Worm (Caenorhabditis elegans): ENCODE measurements around the gene F14F8.8.
A peak's percentile ranks its signal among the peaks of the same experiment; 100 is the strongest.

F14F8.8 gene

DNA sequence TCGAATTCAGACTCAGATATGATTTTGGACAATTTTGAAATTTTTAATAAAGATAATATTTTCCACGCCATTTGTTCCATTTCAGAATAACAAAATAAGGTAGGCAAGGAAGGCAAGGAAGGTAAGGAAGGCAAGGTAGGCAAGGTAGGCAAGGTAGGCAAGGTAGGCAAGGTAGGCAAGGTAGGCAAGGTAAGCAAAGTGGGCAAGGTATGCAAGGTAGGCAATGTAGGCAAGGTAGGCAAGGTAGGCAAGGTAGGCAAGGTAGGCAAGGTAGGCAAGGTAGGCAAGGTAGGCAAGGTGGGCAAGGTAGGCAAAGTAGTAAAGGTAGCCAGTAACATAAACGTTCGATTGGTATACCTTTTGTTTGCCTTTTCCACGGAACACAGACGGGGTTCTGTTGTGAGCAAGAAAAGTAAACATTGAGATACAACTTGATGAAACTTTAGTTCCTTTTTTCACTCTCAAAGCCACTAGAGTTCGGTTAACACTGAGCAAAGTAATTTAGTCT is 27.7 kb upstream of the F14F8.8 start, which contains the start of gene Y70C5C.1 (continued):
- peak; percentile 61 for TF ChIP-seq che-1 (tag; optimal IDR thresholded peaks at IDR 0.05)
- no peak for TF ChIP-seq ceh-14 (tag; optimal IDR thresholded peaks at IDR 0.05)
- TF ChIP-seq gmeb-2 (tag; optimal IDR thresholded peaks at IDR 0.05), result peak; percentile 40
- no peak for TF ChIP-seq ttx-3 (tag; optimal IDR thresholded peaks at IDR 0.05)
- TF ChIP-seq ceh-6 (GFP tag; optimal IDR thresholded peaks at IDR 0.05), result peak; percentile 5
- no peak for TF ChIP-seq nfya-1 (tag; optimal IDR thresholded peaks at IDR 0.05)
- no peak for TF ChIP-seq unc-42 (tag; optimal IDR thresholded peaks at IDR 0.05)
- TF ChIP-seq ref-2 (tag; optimal IDR thresholded peaks at IDR 0.05), result no peak
- no peak for TF ChIP-seq rnt-1 (tag; optimal IDR thresholded peaks at IDR 0.05)
- TF ChIP-seq ztf-16 (tag; optimal IDR thresholded peaks at IDR 0.05), result no peak
- peak; percentile 23 for TF ChIP-seq hlh-13 (GFP tag; optimal IDR thresholded peaks at IDR 0.05)

DNA sequence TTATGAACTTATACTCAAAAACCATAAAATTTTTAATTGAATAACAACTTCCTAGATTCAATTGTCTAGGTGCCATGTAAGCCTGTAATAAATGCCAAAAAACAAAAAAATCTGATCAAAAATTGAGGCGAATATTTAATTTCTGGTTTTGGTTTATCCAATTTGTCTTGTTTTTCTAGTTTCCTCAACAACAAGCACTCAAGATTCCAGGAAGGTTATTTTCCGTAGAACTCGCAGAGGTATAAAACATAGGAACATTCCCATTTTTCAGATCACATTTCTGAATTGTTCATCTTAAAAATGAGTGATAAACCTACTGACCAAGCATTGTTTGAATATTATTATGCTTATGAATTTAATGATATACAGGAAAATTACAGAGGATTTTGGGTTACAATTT is 25.1 kb upstream of the F14F8.8 start, which contains the start of gene srw-41:
TSS of gene srw-41 (plus strand) at position 301 of the 400 bp plus-strand sequence.
- TF ChIP-seq dve-1 (tag; optimal IDR thresholded peaks at IDR 0.05) (no peak), ceh-30 (tag; optimal IDR thresholded peaks at IDR 0.05) (no peak), elt-4 (tag; optimal IDR thresholded peaks at IDR 0.05) (no peak), K09A11.1 (tag; optimal IDR thresholded peaks at IDR 0.05; ENCODE audit: insufficient read depth) (no peak), madf-2 (tag; optimal IDR thresholded peaks at IDR 0.05) (no peak), odd-2 (tag; optimal IDR thresholded peaks at IDR 0.05) (no peak)

DNA sequence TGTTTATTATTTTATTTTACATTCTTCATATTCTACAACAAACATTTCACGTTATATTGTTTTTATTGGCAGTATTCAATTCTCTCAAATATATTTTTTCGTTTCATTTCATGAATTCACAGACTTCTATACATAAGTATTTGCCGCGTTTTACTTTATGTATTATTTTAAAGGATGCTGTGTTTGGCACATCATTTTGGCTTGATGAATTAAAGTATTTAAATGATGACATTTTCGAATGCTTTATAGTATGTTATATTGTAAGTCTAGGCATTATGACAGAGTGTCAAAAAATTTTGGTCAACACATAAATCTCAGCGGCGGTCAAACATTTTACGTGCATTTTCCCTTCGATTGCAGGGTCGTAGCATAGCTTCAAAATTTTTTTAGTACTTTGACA is 23.4 kb upstream of the F14F8.8 start:
- TF ChIP-seq hlh-15 (tag; optimal IDR thresholded peaks at IDR 0.05), result no peak
- TF ChIP-seq rnt-1 (tag; optimal IDR thresholded peaks at IDR 0.05), result no peak
- TF ChIP-seq ceh-31 (tag; optimal IDR thresholded peaks at IDR 0.05), result no peak
- TF ChIP-seq hlh-30 (tag; optimal IDR thresholded peaks at IDR 0.05; ENCODE audit: insufficient read depth), result no peak
- no peak for TF ChIP-seq syd-9 (tag; optimal IDR thresholded peaks at IDR 0.05)
- no peak for TF ChIP-seq dve-1 (tag; optimal IDR thresholded peaks at IDR 0.05)
- no peak for TF ChIP-seq tbx-2 (tag; optimal IDR thresholded peaks at IDR 0.05)
- TF ChIP-seq gmeb-2 (tag; optimal IDR thresholded peaks at IDR 0.05), result no peak
- no peak for TF ChIP-seq T23F11.4 (GFP tag; optimal IDR thresholded peaks at IDR 0.05)
- no peak for TF ChIP-seq ahr-1 (tag; optimal IDR thresholded peaks at IDR 0.05)
- TF ChIP-seq pqm-1 (tag; optimal IDR thresholded peaks at IDR 0.05), result no peak
- no peak for TF ChIP-seq fax-1 (tag; optimal IDR thresholded peaks at IDR 0.05)
- no peak for TF ChIP-seq sox-4 (tag; optimal IDR thresholded peaks at IDR 0.05)
- TF ChIP-seq C38D4.7 (GFP tag; optimal IDR thresholded peaks at IDR 0.05), result no peak
- TF ChIP-seq dmd-4 (tag; optimal IDR thresholded peaks at IDR 0.05; ENCODE audit: borderline replicate concordance), result no peak
- TF ChIP-seq ceh-22 (tag; optimal IDR thresholded peaks at IDR 0.05), result no peak
- TF ChIP-seq ama-1 (optimal IDR thresholded peaks at IDR 0.05), result no peak
- no peak for TF ChIP-seq pha-4 (tag; optimal IDR thresholded peaks at IDR 0.05)

DNA sequence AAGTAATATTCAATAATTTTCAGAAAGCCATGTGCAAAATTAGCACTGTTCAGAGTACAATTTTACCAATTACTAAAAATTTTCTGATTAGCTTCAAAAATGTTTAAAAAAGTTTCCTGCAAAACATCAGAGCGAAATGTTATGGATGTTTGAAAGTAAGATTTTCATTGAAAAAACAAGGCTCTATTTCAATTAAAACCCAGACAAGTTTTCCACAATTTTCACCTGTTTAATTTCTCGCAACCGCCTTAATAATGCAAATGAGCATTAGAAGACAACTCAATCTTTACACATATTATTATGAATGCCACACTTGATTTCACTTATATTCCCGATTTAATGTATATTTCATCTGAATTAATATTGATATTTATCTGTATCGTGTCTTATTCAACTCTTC is 22.4 kb upstream of the F14F8.8 start, which contains the start of gene srz-101:
TSS of gene srz-101 (plus strand) at position 301 of the 400 bp plus-strand sequence.
- TF ChIP-seq odd-2 (tag; optimal IDR thresholded peaks at IDR 0.05), result no peak
- no peak for TF ChIP-seq tbx-7 (tag; optimal IDR thresholded peaks at IDR 0.05)
- TF ChIP-seq che-1 (tag; optimal IDR thresholded peaks at IDR 0.05), result no peak
- TF ChIP-seq nhr-11 (tag; optimal IDR thresholded peaks at IDR 0.05), result no peak
- TF ChIP-seq hlh-30 (tag; optimal IDR thresholded peaks at IDR 0.05; ENCODE audit: insufficient read depth), result no peak
- no peak for TF ChIP-seq ahr-1 (tag; optimal IDR thresholded peaks at IDR 0.05)
- no peak for TF ChIP-seq tbx-2 (tag; optimal IDR thresholded peaks at IDR 0.05)
- no peak for TF ChIP-seq ceh-6 (GFP tag; optimal IDR thresholded peaks at IDR 0.05)
- TF ChIP-seq syd-9 (tag; optimal IDR thresholded peaks at IDR 0.05), result no peak
- TF ChIP-seq sdc-2 (tag; optimal IDR thresholded peaks at IDR 0.05), result no peak

DNA sequence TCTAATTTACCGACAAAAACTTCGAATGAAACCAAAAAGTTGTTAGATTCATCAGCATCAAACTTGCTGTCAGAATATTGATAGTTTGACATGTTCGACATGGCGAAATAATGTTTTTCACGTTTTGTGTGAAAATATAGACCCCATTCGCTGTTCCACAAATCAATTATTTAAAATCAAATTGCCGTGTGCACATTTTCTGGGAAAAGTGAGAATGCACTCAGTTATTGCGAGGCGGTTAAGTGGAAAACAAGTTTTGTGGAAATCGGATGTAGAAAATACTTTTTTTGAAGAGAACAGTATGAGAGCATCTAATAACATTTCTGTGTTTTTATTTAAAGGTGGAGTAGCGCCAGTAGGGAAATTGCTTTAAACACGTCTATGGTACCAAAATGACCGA is 21.6 kb upstream of the F14F8.8 start, which contains the start of gene srw-42:
TSS of gene srw-42 (minus strand) at position 101 of the 400 bp plus-strand sequence.
- TF ChIP-seq hlh-15 (tag; optimal IDR thresholded peaks at IDR 0.05), result no peak
